Fruit fly (Drosophila melanogaster) whole organism, embryonic: Measurements from ENCODE around the gene ATPsynC.
A peak's percentile ranks its signal among the peaks of the same experiment; 100 is the strongest.

ENCODE experiments used
- Aef1 ChIP-seq: fragments of 200-800 bp; sonication (Bioruptor generic); IDR thresholded peaks from 3 replicates; pipeline ENCODE4 v1.3.6; 2022; ENCODE audit warnings: missing biosample characterization, missing genetic modification characterization
- CG11085 ChIP-seq: fragments of 200-800 bp; sonication (Bioruptor generic); IDR thresholded peaks from 2 replicates; pipeline ENCODE4 v1.3.6; 2022; ENCODE audit warnings: missing biosample characterization, missing genetic modification characterization
- CG12942 ChIP-seq: fragments of 200-800 bp; sonication (Bioruptor generic); optimal IDR thresholded peaks from 3 replicates; lab custom pipeline; 2016; ENCODE audit warnings: missing biosample characterization, missing genetic modification characterization
- CG13424 ChIP-seq: fragments of 200-800 bp; sonication (Bioruptor generic); optimal IDR thresholded peaks from 2 replicates; lab custom pipeline; 2019; ENCODE audit warnings: missing biosample characterization, mild to moderate bottlenecking, missing genetic modification characterization, moderate library complexity
- CG13775 ChIP-seq: fragments of 200-800 bp; sonication (Bioruptor generic); optimal IDR thresholded peaks from 3 replicates; lab custom pipeline; 2017; ENCODE audit warnings: missing biosample characterization, mild to moderate bottlenecking, missing genetic modification characterization
- CG13894 ChIP-seq: fragments of 200-800 bp; sonication (Bioruptor generic); optimal IDR thresholded peaks from 3 replicates; lab custom pipeline; 2018; ENCODE audit warnings: missing biosample characterization, mild to moderate bottlenecking, missing genetic modification characterization, moderate library complexity
- CG14014 ChIP-seq: fragments of 200-800 bp; sonication (Bioruptor generic); IDR thresholded peaks from 2 replicates; pipeline ENCODE4 v1.3.6; 2022; ENCODE audit warnings: missing biosample characterization, missing genetic modification characterization
- CG15514 ChIP-seq: fragments of 200-800 bp; sonication (Bioruptor generic); optimal IDR thresholded peaks from 3 replicates; lab custom pipeline; 2017; ENCODE audit warnings: missing biosample characterization, missing genetic modification characterization, mild to moderate bottlenecking, moderate library complexity, missing genetic modification reagents
- CG1647 ChIP-seq: fragments of 200-800 bp; sonication (Bioruptor generic); optimal IDR thresholded peaks from 3 replicates; lab custom pipeline; 2016; ENCODE audit warnings: missing biosample characterization, missing genetic modification characterization
- CG16863 ChIP-seq: fragments of 200-800 bp; sonication (Bioruptor generic); optimal IDR thresholded peaks from 3 replicates; lab custom pipeline; 2016; ENCODE audit warnings: missing biosample characterization, missing genetic modification characterization
- CG17385 ChIP-seq: fragments of 200-800 bp; sonication (Bioruptor generic); optimal IDR thresholded peaks from 3 replicates; lab custom pipeline; 2018; ENCODE audit warnings: missing biosample characterization, mild to moderate bottlenecking, missing genetic modification characterization
- CG2116 ChIP-seq: fragments of 200-800 bp; sonication (Bioruptor generic); optimal IDR thresholded peaks from 3 replicates; lab custom pipeline; 2018; ENCODE audit warnings: missing biosample characterization, mild to moderate bottlenecking, missing genetic modification characterization
- CG30020 ChIP-seq: fragments of 200-800 bp; optimal IDR thresholded peaks from 2 replicates; lab custom pipeline; 2019; ENCODE audit warnings: missing biosample characterization, mild to moderate bottlenecking, missing genetic modification characterization, moderate library complexity
- CG31388 ChIP-seq: fragments of 200-800 bp; sonication (Bioruptor generic); optimal IDR thresholded peaks from 2 replicates; lab custom pipeline; 2016; ENCODE audit warnings: missing biosample characterization, missing genetic modification characterization
- CG31441 ChIP-seq: fragments of 200-800 bp; sonication (Bioruptor generic); IDR thresholded peaks from 2 replicates; pipeline ENCODE4 v1.3.6; 2022; ENCODE audit warnings: missing biosample characterization, missing genetic modification characterization
- CG32532 ChIP-seq: fragments of 200-800 bp; sonication (Bioruptor generic); IDR thresholded peaks from 2 replicates; pipeline ENCODE4 v1.3.6; 2022; ENCODE audit warnings: missing biosample characterization, missing genetic modification characterization
- CG34422 ChIP-seq: fragments of 200-800 bp; sonication (Bioruptor generic); IDR thresholded peaks from 3 replicates; pipeline ENCODE4 v1.3.6; 2022; ENCODE audit warnings: missing biosample characterization, missing genetic modification characterization
- CG42726 ChIP-seq: fragments of 200-800 bp; sonication (Bioruptor generic); IDR thresholded peaks from 2 replicates; pipeline ENCODE4 v1.3.6; 2022; ENCODE audit warnings: missing biosample characterization, missing genetic modification characterization; ENCODE audit not compliant: partially characterized antibody
- CG4328 ChIP-seq: fragments of 200-800 bp; sonication (Bioruptor generic); optimal IDR thresholded peaks from 3 replicates; lab custom pipeline; 2017; ENCODE audit warnings: missing biosample characterization, missing genetic modification reagents, missing genetic modification characterization
- CG4617 ChIP-seq: fragments of 200-800 bp; sonication (Bioruptor generic); optimal IDR thresholded peaks from 3 replicates; lab custom pipeline; 2016; ENCODE audit warnings: missing biosample characterization, missing genetic modification characterization, borderline replicate concordance
- CG6765 ChIP-seq: fragments of 200-800 bp; sonication (Bioruptor generic); optimal IDR thresholded peaks from 3 replicates; lab custom pipeline; 2017; ENCODE audit warnings: missing biosample characterization, mild to moderate bottlenecking, missing genetic modification characterization
- CG7928 ChIP-seq: fragments of 200-800 bp; sonication (Bioruptor generic); optimal IDR thresholded peaks from 2 replicates; lab custom pipeline; 2017; ENCODE audit warnings: missing biosample characterization, mild to moderate bottlenecking, missing genetic modification characterization
- CG7963 ChIP-seq: fragments of 200-800 bp; sonication (Bioruptor generic); IDR thresholded peaks from 3 replicates; pipeline ENCODE4 v1.3.6; 2022; ENCODE audit warnings: missing biosample characterization, missing genetic modification characterization; ENCODE audit not compliant: partially characterized antibody
- CG9797 ChIP-seq: fragments of 200-800 bp; sonication (Bioruptor generic); optimal IDR thresholded peaks from 3 replicates; lab custom pipeline; 2018; ENCODE audit warnings: missing biosample characterization, mild to moderate bottlenecking, missing genetic modification characterization
- Dfd ChIP-seq, 2 experiments: fragments of >200 bp; optimal IDR thresholded peaks; 2 replicates each; lab custom pipeline; 2017; ENCODE audit warnings: missing biosample characterization in 2 of 2, missing genetic modification characterization in 2 of 2
- Dip3 ChIP-seq: fragments of 200-800 bp; sonication (Bioruptor generic); optimal IDR thresholded peaks from 3 replicates; lab custom pipeline; 2016; ENCODE audit warnings: missing biosample characterization, missing genetic modification characterization
- E2f2 ChIP-seq: fragments of 200-800 bp; sonication (Bioruptor generic); IDR thresholded peaks from 2 replicates; pipeline ENCODE4 v1.3.6; 2022; ENCODE audit warnings: missing biosample characterization, missing genetic modification characterization
- Eip74EF ChIP-seq, 2 experiments: fragments of 200-800 bp in 1 of 2; fragments of >200 bp in 1 of 2; sonication (Bioruptor generic) in 1 of 2; optimal IDR thresholded peaks; 2 replicates each; lab custom pipeline; 2017 to 2019; ENCODE audit warnings: missing biosample characterization in 2 of 2, missing genetic modification characterization in 2 of 2, mild to moderate bottlenecking in 1 of 2, moderate library complexity in 1 of 2
- Med ChIP-seq: fragments of 200-800 bp; sonication (Bioruptor generic); peaks from one replicate; lab custom pipeline; 2016; ENCODE audit warnings: missing biosample characterization, missing genetic modification characterization, mild to moderate bottlenecking, inconsistent platforms, moderate library complexity
- NC2α ChIP-seq: fragments of 200-800 bp; sonication (Bioruptor generic); optimal IDR thresholded peaks from 2 replicates; lab custom pipeline; 2016; ENCODE audit warnings: missing biosample characterization, missing genetic modification characterization
- ac ChIP-seq: fragments of 200-800 bp; sonication (Bioruptor generic); optimal IDR thresholded peaks from 3 replicates; lab custom pipeline; 2017; ENCODE audit warnings: missing biosample characterization, mild to moderate bottlenecking, missing genetic modification characterization
- bcd ChIP-seq: fragments of 200-800 bp; sonication (Bioruptor generic); optimal IDR thresholded peaks from 2 replicates; lab custom pipeline; 2017; ENCODE audit warnings: missing biosample characterization, mild to moderate bottlenecking, missing genetic modification characterization
- cato ChIP-seq: fragments of 200-800 bp; sonication (Bioruptor generic); optimal IDR thresholded peaks from 2 replicates; lab custom pipeline; 2016; ENCODE audit warnings: missing biosample characterization, missing genetic modification characterization, borderline replicate concordance
- cg ChIP-seq: fragments of 200-800 bp; sonication (Bioruptor generic); optimal IDR thresholded peaks from 3 replicates; lab custom pipeline; 2019; ENCODE audit warnings: missing biosample characterization, mild to moderate bottlenecking, missing genetic modification characterization, moderate library complexity
- disco-r ChIP-seq: fragments of 200-800 bp; sonication (Bioruptor generic); optimal IDR thresholded peaks from 2 replicates; lab custom pipeline; 2016; ENCODE audit warnings: missing biosample characterization, missing genetic modification characterization
- dmrt11E ChIP-seq: fragments of 200-800 bp; sonication (Bioruptor generic); optimal IDR thresholded peaks from 3 replicates; lab custom pipeline; 2018; ENCODE audit warnings: missing biosample characterization, mild to moderate bottlenecking, missing genetic modification characterization, moderate library complexity
- dysf ChIP-seq: fragments of 200-800 bp; sonication (Bioruptor generic); IDR thresholded peaks from 3 replicates; pipeline ENCODE4 v1.3.6; 2022; ENCODE audit warnings: missing biosample characterization, missing genetic modification characterization
- exex ChIP-seq: fragments of 200-800 bp; sonication (Bioruptor generic); optimal IDR thresholded peaks from 4 replicates; lab custom pipeline; 2018; ENCODE audit warnings: missing biosample characterization, mild to moderate bottlenecking, missing genetic modification characterization, moderate library complexity
- eyg ChIP-seq: fragments of 200-800 bp; sonication (Bioruptor generic); optimal IDR thresholded peaks from 3 replicates; lab custom pipeline; 2016; ENCODE audit warnings: missing biosample characterization, missing genetic modification characterization
- gsb-n ChIP-seq: fragments of 200-800 bp; sonication (Bioruptor generic); optimal IDR thresholded peaks from 3 replicates; lab custom pipeline; 2018; ENCODE audit warnings: missing biosample characterization, mild to moderate bottlenecking, missing genetic modification characterization
- h ChIP-seq: fragments of >200 bp; optimal IDR thresholded peaks from 2 replicates; lab custom pipeline; 2017
- hkb ChIP-seq, 2 experiments: fragments of 200-800 bp in 1 of 2; fragments of >200 bp in 1 of 2; sonication (Bioruptor generic) in 1 of 2; IDR thresholded peaks in 1 of 2; optimal IDR thresholded peaks in 1 of 2; 2 replicates each; pipeline versions ENCODE4 v1.3.6 to Lab custom; 2017 to 2022; ENCODE audit warnings: missing biosample characterization in 1 of 2, missing genetic modification characterization in 1 of 2
- lmd ChIP-seq: fragments of 200-800 bp; sonication (Bioruptor generic); IDR thresholded peaks from 2 replicates; pipeline ENCODE4 v1.3.6; 2022; ENCODE audit warnings: missing biosample characterization, missing genetic modification characterization
- nau ChIP-seq: fragments of 200-800 bp; sonication (Bioruptor generic); optimal IDR thresholded peaks from 3 replicates; lab custom pipeline; 2017; ENCODE audit warnings: missing biosample characterization, mild to moderate bottlenecking, missing genetic modification characterization, missing genetic modification reagents
- odd ChIP-seq: fragments of 200-800 bp; sonication (Bioruptor generic); optimal IDR thresholded peaks from 2 replicates; lab custom pipeline; 2017; ENCODE audit warnings: missing biosample characterization, mild to moderate bottlenecking, missing genetic modification characterization
- p53 ChIP-seq: fragments of 200-800 bp; sonication (Bioruptor generic); optimal IDR thresholded peaks from 2 replicates; lab custom pipeline; 2016; ENCODE audit warnings: missing biosample characterization, missing genetic modification characterization
- slou ChIP-seq: fragments of 200-800 bp; sonication (Bioruptor generic); optimal IDR thresholded peaks from 3 replicates; lab custom pipeline; 2016; ENCODE audit warnings: missing biosample characterization, missing genetic modification characterization
- sna ChIP-seq: fragments of 200-800 bp; sonication (Bioruptor generic); IDR thresholded peaks from 2 replicates; pipeline ENCODE4 v1.3.6; 2022; ENCODE audit warnings: missing biosample characterization, missing genetic modification characterization; ENCODE audit not compliant: partially characterized antibody
- vnd ChIP-seq: fragments of 200-800 bp; sonication (Bioruptor generic); IDR thresholded peaks from 3 replicates; pipeline ENCODE4 v1.3.6; 2022; ENCODE audit warnings: missing biosample characterization, missing genetic modification characterization; ENCODE audit not compliant: partially characterized antibody

ATPsynC gene

DNA sequence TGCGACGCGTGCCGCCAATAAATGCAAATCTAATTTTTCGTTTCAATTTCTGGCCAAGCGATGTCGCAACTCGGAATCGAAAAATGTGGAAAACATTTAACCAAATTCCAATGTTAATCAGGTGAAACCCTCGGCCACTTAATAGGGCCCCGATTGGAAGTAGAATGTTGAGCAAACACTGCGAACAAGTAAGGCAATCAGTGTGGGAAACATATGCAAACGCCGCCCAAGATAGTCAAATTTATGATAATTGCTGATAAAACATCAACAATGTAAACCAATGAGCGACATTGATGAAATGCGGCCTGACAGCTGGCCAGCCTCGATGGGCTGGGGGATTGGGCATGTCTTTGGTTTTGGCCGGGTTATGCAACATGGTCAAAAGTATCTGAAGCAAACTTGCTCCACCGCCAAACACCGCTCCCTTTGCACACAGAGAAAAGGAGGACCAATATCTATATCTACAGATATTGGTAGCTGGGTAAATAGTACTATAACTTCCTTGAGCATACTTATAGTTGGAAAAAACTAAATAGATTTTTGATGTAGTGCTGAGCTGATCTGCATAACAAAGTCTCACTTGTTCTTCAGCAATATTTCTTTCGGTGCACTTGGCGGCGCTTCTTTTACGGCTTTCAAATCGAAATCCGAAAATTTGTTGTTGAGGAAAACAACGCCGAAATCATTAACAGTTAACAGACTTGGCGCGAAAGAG, 28.0 kb upstream of the ATPsynC start (continued):
- TF ChIP-seq CG4617 (GFP tag; lab: Kevin White, UChicago) (no peak), CG30020 (tag; lab: Kevin White, UChicago) (peak; percentile 28), CG42726 (GFP tag; lab: Robert Waterston, UW) (no peak), Eip74EF (GFP tag; optimal IDR thresholded peaks at IDR 0.05; lab: Kevin White, UChicago) (peak in 1 of 2 experiments; percentile 80), dysf (GFP tag; lab: Robert Waterston, UW) (peak; percentile 88), gsb-n (peak; percentile 49), sna (GFP tag; lab: Robert Waterston, UW) (no peak), CG15514 (peak; percentile 33), CG2116 (no peak), CG14014 (GFP tag; lab: Robert Waterston, UW) (peak; percentile 78; the same call in 1 of the 2 replicates), lmd (peak; percentile 59), CG4328 (GFP tag; lab: Kevin White, UChicago) (peak; percentile 51), Dfd (GFP tag; optimal IDR thresholded peaks at IDR 0.05; lab: Kevin White, UChicago) (no peak), odd (peak; percentile 45), eyg (GFP tag; lab: Kevin White, UChicago) (peak; percentile 29), CG12942 (GFP tag; lab: Kevin White, UChicago) (peak; percentile 49), NC2α (peak; percentile 2), CG32532 (GFP tag; lab: Robert Waterston, UW) (peak; percentile 14; the same call in 1 of the 2 replicates), vnd (GFP tag; lab: Robert Waterston, UW) (no peak), E2f2 (GFP tag; lab: Robert Waterston, UW) (peak; percentile 58), nau (GFP tag; lab: Kevin White, UChicago) (peak; percentile 63), CG13775 (no peak), Med (GFP tag; lab: Kevin White, UChicago) (peak; percentile 95), dmrt11E (tag; lab: Kevin White, UChicago) (no peak), CG31441 (peak; percentile 85), ac (GFP tag; lab: Kevin White, UChicago) (no peak), p53 (GFP tag; lab: Kevin White, UChicago) (no peak), CG7928 (GFP tag; lab: Kevin White, UChicago) (no peak), CG7963 (GFP tag; lab: Robert Waterston, UW) (no peak), CG34422 (GFP tag; lab: Robert Waterston, UW) (peak; percentile 82), CG11085 (GFP tag; lab: Robert Waterston, UW) (no peak), hkb (optimal IDR thresholded peaks at IDR 0.05; lab: Kevin White, UChicago) (no peak), hkb (GFP tag; IDR thresholded peaks at IDR 0.05; lab: Robert Waterston, UW) (peak; percentile 88), Aef1 (GFP tag; lab: Robert Waterston, UW) (peak; percentile 76), Dip3 (peak; percentile 14), cato (peak; percentile 48), exex (tag; lab: Kevin White, UChicago) (no peak), CG13894 (tag; lab: Kevin White, UChicago) (no peak), CG31388 (GFP tag; lab: Kevin White, UChicago) (no peak), bcd (GFP tag; lab: Kevin White, UChicago) (peak; percentile 62), CG9797 (no peak), CG6765 (peak; percentile 23), CG16863 (GFP tag; lab: Kevin White, UChicago) (peak; percentile 70), CG1647 (GFP tag; lab: Kevin White, UChicago) (peak; percentile 46), CG17385 (GFP tag; lab: Kevin White, UChicago) (peak; percentile 69), cg (GFP tag; lab: Kevin White, UChicago) (no peak), CG13424 (tag; lab: Kevin White, UChicago) (peak; percentile 85), disco-r (GFP tag; lab: Kevin White, UChicago) (peak; percentile 5), slou (GFP tag; lab: Kevin White, UChicago) (no peak), h (no peak)
